Worm (Caenorhabditis elegans) whole organism, L2 larva: ENCODE results near the gene ugt-8.

ENCODE experiments used
- F13H6.1 ChIP-seq: sonication (generic microtip); optimal IDR thresholded peaks from 2 replicates; lab custom pipeline; 2016; ENCODE audit warnings: missing genetic modification characterization, missing compliant biosample characterization
- R02D3.7 ChIP-seq: fragments of 150-350 bp; optimal IDR thresholded peaks from 2 replicates; lab custom pipeline; 2014; ENCODE audit warnings: missing biosample characterization, missing genetic modification characterization
- alr-1 ChIP-seq: fragments of 150-350 bp; optimal IDR thresholded peaks from 2 replicates; lab custom pipeline; 2014; ENCODE audit warnings: missing biosample characterization, missing genetic modification characterization
- aly-2 ChIP-seq: fragments of 150-350 bp; optimal IDR thresholded peaks from 2 replicates; lab custom pipeline; 2014; ENCODE audit warnings: missing biosample characterization, missing genetic modification characterization
- ama-1 ChIP-seq: fragments of 150-350 bp; optimal IDR thresholded peaks from 2 replicates; lab custom pipeline; 2018; ENCODE audit warnings: inconsistent platforms
- blmp-1 ChIP-seq: sonication (generic microtip); optimal IDR thresholded peaks from 2 replicates; lab custom pipeline; 2017; ENCODE audit warnings: missing genetic modification characterization, mild to moderate bottlenecking, missing compliant biosample characterization, antibody characterized with exemption, moderate library complexity; ENCODE audit not compliant: insufficient read depth
- ceh-16 ChIP-seq: fragments of 150-350 bp; optimal IDR thresholded peaks from 2 replicates; lab custom pipeline; 2014; ENCODE audit warnings: missing biosample characterization, missing genetic modification characterization
- egl-27 ChIP-seq: sonication (generic microtip); optimal IDR thresholded peaks from 3 replicates; lab custom pipeline; 2017; ENCODE audit warnings: missing biosample characterization, missing genetic modification reagents, missing genetic modification characterization
- elt-3 ChIP-seq: sonication (generic microtip); optimal IDR thresholded peaks from 2 replicates; lab custom pipeline; 2017; ENCODE audit warnings: missing biosample characterization, missing genetic modification characterization
- fos-1 ChIP-seq: fragments of 150-350 bp; optimal IDR thresholded peaks from 2 replicates; lab custom pipeline; 2014; ENCODE audit warnings: missing biosample characterization, missing genetic modification characterization
- lin-13 ChIP-seq: fragments of 150-350 bp; optimal IDR thresholded peaks from 2 replicates; lab custom pipeline; 2014; ENCODE audit warnings: missing biosample characterization, missing genetic modification reagents, missing genetic modification characterization
- lin-39 ChIP-seq: fragments of 150-350 bp; optimal IDR thresholded peaks from 2 replicates; lab custom pipeline; 2014; ENCODE audit warnings: missing biosample characterization, missing genetic modification reagents, missing genetic modification characterization
- lsy-2 ChIP-seq, 2 experiments: fragments of 150-350 bp in 1 of 2; sonication (generic microtip) in 1 of 2; optimal IDR thresholded peaks; 2 replicates each; lab custom pipeline; 2014 to 2017; ENCODE audit warnings: missing biosample characterization in 2 of 2, missing genetic modification characterization in 2 of 2
- mab-5 ChIP-seq: fragments of 150-350 bp; optimal IDR thresholded peaks from 2 replicates; lab custom pipeline; 2014; ENCODE audit warnings: missing biosample characterization, missing genetic modification characterization
- nhr-10 ChIP-seq: sonication (generic microtip); optimal IDR thresholded peaks from 2 replicates; lab custom pipeline; 2017; ENCODE audit warnings: missing biosample characterization, missing genetic modification characterization
- nhr-11 ChIP-seq: fragments of 150-350 bp; optimal IDR thresholded peaks from 2 replicates; lab custom pipeline; 2014; ENCODE audit warnings: missing biosample characterization, missing genetic modification characterization
- nhr-12 ChIP-seq: fragments of 150-350 bp; optimal IDR thresholded peaks from 2 replicates; lab custom pipeline; 2014; ENCODE audit warnings: missing biosample characterization, missing genetic modification characterization
- nhr-129 ChIP-seq: fragments of 150-350 bp; optimal IDR thresholded peaks from 2 replicates; lab custom pipeline; 2014; ENCODE audit warnings: missing biosample characterization, missing genetic modification characterization
- nhr-21 ChIP-seq: fragments of 150-350 bp; optimal IDR thresholded peaks from 2 replicates; lab custom pipeline; 2014; ENCODE audit warnings: missing biosample characterization, missing genetic modification characterization
- nhr-237 ChIP-seq: fragments of 150-350 bp; optimal IDR thresholded peaks from 2 replicates; lab custom pipeline; 2014; ENCODE audit warnings: missing biosample characterization, missing genetic modification characterization
- nhr-25 ChIP-seq: fragments of 150-350 bp; sonication (generic microtip); optimal IDR thresholded peaks from 3 replicates; lab custom pipeline; 2014; ENCODE audit warnings: missing biosample characterization, missing genetic modification characterization
- nhr-6 ChIP-seq: fragments of 150-350 bp; optimal IDR thresholded peaks from 2 replicates; lab custom pipeline; 2014; ENCODE audit warnings: missing biosample characterization, missing genetic modification characterization
- nhr-77 ChIP-seq: fragments of 150-350 bp; optimal IDR thresholded peaks from 2 replicates; lab custom pipeline; 2014; ENCODE audit warnings: missing biosample characterization, missing genetic modification characterization
- peb-1 ChIP-seq: fragments of 150-350 bp; optimal IDR thresholded peaks from 2 replicates; lab custom pipeline; 2014; ENCODE audit warnings: missing biosample characterization, missing genetic modification characterization
- sem-4 ChIP-seq: fragments of 150-350 bp; optimal IDR thresholded peaks from 2 replicates; lab custom pipeline; 2014; ENCODE audit warnings: missing biosample characterization, missing genetic modification reagents, missing genetic modification characterization
- sma-3 ChIP-seq: sonication (generic microtip); optimal IDR thresholded peaks from 2 replicates; lab custom pipeline; 2016; ENCODE audit warnings: missing genetic modification reagents, missing genetic modification characterization, missing compliant biosample characterization
- sma-9 ChIP-seq, 2 experiments: fragments of 150-350 bp in 1 of 2; sonication (generic microtip) in 1 of 2; optimal IDR thresholded peaks; 2 replicates each; lab custom pipeline; 2014 to 2016; ENCODE audit warnings: missing genetic modification characterization in 2 of 2, mild to moderate bottlenecking in 1 of 2, missing biosample characterization in 1 of 2, missing compliant biosample characterization in 1 of 2, missing genetic modification reagents in 1 of 2, moderate library complexity in 1 of 2
- snpc-4 ChIP-seq: fragments of 150-350 bp; optimal IDR thresholded peaks from 2 replicates; lab custom pipeline; 2014; ENCODE audit warnings: missing biosample characterization, missing genetic modification characterization
- unc-39 ChIP-seq: fragments of 150-350 bp; optimal IDR thresholded peaks from 2 replicates; lab custom pipeline; 2014; ENCODE audit warnings: missing biosample characterization, missing genetic modification characterization
- unc-55 ChIP-seq: fragments of 150-350 bp; sonication (generic microtip); optimal IDR thresholded peaks from 3 replicates; lab custom pipeline; 2014; ENCODE audit warnings: missing biosample characterization, missing genetic modification reagents, missing genetic modification characterization
- zag-1 ChIP-seq: fragments of 150-350 bp; optimal IDR thresholded peaks from 2 replicates; lab custom pipeline; 2014; ENCODE audit warnings: missing biosample characterization, missing genetic modification characterization
- ztf-1 ChIP-seq: fragments of 200-800 bp; sonication (Bioruptor generic); conservative IDR thresholded peaks from 2 replicates; pipeline ENCODE4 v1.3.6; 2022; ENCODE audit warnings: missing genetic modification characterization, missing compliant biosample characterization
- ztf-4 ChIP-seq: fragments of 150-350 bp; optimal IDR thresholded peaks from 2 replicates; lab custom pipeline; 2014; ENCODE audit warnings: missing biosample characterization, missing genetic modification characterization

The ugt-8 gene

DNA sequence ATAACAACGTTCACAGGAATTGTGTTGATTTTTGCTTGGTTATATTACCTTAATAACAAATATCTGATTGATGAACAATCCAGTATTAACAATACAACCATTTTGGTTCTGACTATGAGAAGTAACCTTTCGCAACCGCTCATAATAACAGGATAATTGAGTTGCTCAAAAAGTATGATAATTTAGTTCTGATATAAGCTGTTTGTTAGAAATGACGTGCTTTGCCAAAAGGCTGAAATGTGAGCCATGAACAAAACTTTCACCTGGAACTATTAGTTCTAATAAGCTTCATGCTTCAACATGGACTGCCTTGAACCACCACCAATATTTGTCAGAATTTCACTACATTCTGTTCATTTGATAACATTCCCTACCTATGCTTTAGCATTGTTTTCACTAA, 20.9 kb downstream of the ugt-8 start, which contains the start of gene srh-20:
Gene srh-20 (plus strand): TSS at position 301 of the 400 bp plus-strand sequence.
- TF ChIP-seq lsy-2 (tag; optimal IDR thresholded peaks at IDR 0.05; lab: Kevin White, UChicago): no peak

DNA sequence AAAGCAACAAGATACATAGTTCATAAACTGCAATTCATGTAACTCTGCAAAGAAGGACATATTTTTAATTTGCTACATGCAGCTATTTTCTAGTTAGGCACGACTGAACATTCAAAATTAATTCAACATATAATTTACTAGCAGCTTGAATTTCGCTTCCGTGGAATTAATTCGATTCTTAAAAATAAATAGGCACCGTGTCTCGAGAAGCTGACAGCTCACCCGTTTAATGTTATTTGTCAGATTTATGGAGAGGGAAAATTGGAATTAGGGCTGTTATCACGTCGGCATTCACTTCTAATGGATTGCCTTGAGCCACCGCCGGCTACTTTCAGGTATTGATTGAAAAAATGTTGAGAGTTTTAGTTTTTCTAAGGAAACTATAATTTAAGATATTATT, 22.6 kb downstream of the ugt-8 start, which contains the start of gene srh-21:
Gene srh-21 (plus strand): TSS at position 301 of the 400 bp plus-strand sequence.
- TF ChIP-seq elt-3 (tag; lab: Kevin White, UChicago): no peak
- no peak for TF ChIP-seq snpc-4 (tag; lab: Kevin White, UChicago)
- TF ChIP-seq nhr-129: no peak
- TF ChIP-seq ama-1 (lab: Kevin White, UChicago): no peak
- no peak for TF ChIP-seq nhr-77
- TF ChIP-seq sma-9 (GFP tag; optimal IDR thresholded peaks at IDR 0.05; lab: Kevin White, UChicago): no peak
- TF ChIP-seq sma-9 (tag; optimal IDR thresholded peaks at IDR 0.05; lab: Kevin White, UChicago): no peak
- TF ChIP-seq nhr-21: no peak
- no peak for TF ChIP-seq lin-39 (tag; lab: Kevin White, UChicago)
- no peak for TF ChIP-seq egl-27
- no peak for TF ChIP-seq lin-13 (GFP tag; lab: Kevin White, UChicago)
- no peak for TF ChIP-seq blmp-1 (tag; lab: Kevin White, UChicago)
- TF ChIP-seq fos-1 (tag; lab: Kevin White, UChicago): no peak
- no peak for TF ChIP-seq F13H6.1 (tag; lab: Kevin White, UChicago)
- TF ChIP-seq R02D3.7 (tag; lab: Kevin White, UChicago): no peak
- TF ChIP-seq, all 48 proteins: peak for 0

DNA sequence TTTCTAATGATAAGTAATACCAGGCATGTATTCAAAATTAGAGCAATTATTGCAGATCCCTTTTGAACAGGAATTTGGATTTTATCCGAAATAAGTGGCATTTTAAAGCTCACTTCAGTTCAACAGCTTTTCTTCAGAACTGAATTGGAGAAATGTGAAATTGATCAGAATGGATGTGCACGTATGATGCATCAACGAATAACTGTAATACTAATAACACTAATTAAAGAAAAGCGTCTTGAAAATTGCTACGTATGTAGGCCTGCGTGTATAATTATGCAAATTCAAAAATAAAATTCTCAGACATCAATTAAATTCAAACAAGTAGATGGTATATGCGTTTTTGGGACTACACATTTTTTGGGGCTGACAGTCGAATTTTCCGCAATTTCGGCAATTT, 26.1 kb downstream of the ugt-8 start, which contains the start of gene str-205:
Gene str-205 (minus strand): TSS at position 101 of the 400 bp plus-strand sequence.
- TF ChIP-seq aly-2 (no peak), mab-5 (tag; lab: Kevin White, UChicago) (no peak), nhr-10 (tag; lab: Kevin White, UChicago) (no peak), peb-1 (tag; lab: Kevin White, UChicago) (no peak), F13H6.1 (tag; lab: Kevin White, UChicago) (no peak), fos-1 (tag; lab: Kevin White, UChicago) (no peak), sem-4 (no peak), sma-3 (no peak), lsy-2 (tag; optimal IDR thresholded peaks at IDR 0.05; lab: Kevin White, UChicago) (no peak), R02D3.7 (tag; lab: Kevin White, UChicago) (no peak), nhr-12 (tag; lab: Kevin White, UChicago) (no peak), nhr-21 (no peak), zag-1 (tag; lab: Kevin White, UChicago) (no peak), ztf-1 (no peak), nhr-11 (tag; lab: Kevin White, UChicago) (no peak)

DNA sequence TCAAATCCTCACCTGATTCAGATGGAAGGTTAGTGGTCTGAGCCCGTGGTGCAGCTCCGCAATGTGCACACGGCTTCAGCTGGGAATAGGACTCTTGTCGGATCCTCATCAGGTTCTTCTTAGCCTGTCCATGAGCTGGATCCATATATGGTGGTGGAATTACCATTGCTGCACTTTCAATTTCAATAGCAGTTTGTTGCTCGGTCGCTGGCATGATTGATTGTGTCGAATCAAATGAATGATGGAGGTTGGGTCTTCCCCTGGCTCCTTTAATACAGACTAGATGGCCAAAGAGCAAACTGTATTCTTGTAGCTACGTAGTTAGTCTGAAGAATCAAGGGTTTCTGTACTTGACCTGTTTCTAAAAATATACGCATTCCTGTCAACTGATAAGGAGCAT, 29.1 kb downstream of the ugt-8 start, which contains the start of gene C02E7.10:
Gene C02E7.10 (minus strand): TSS at position 232 of the 400 bp plus-strand sequence.
- TF ChIP-seq ceh-16 (tag; lab: Kevin White, UChicago) (no peak), nhr-6 (tag; lab: Kevin White, UChicago) (no peak), ztf-4 (tag; lab: Kevin White, UChicago) (no peak), nhr-25 (tag; lab: Kevin White, UChicago) (no peak), nhr-237 (tag; lab: Kevin White, UChicago) (no peak), blmp-1 (tag; lab: Kevin White, UChicago) (no peak), lin-13 (GFP tag; lab: Kevin White, UChicago) (no peak), sma-3 (no peak), alr-1 (tag; lab: Kevin White, UChicago) (no peak)
- TF ChIP-seq, all 48 proteins: peak for 0

- TF ChIP-seq unc-39 (no peak), ztf-1 (no peak), mab-5 (tag; lab: Kevin White, UChicago) (no peak), nhr-77 (no peak), nhr-25 (tag; lab: Kevin White, UChicago) (no peak), unc-55 (GFP tag; lab: Kevin White, UChicago) (no peak), blmp-1 (tag; lab: Kevin White, UChicago) (no peak)
These were observed 29.5 kb downstream of the ugt-8 start for ce11 chrV:4933268-4933667.
